Fruit fly (Drosophila melanogaster): ENCODE results near the gene CG10097.
A peak's percentile ranks its signal among the peaks of the same experiment; 100 is the strongest.

The CG10097 gene

DNA sequence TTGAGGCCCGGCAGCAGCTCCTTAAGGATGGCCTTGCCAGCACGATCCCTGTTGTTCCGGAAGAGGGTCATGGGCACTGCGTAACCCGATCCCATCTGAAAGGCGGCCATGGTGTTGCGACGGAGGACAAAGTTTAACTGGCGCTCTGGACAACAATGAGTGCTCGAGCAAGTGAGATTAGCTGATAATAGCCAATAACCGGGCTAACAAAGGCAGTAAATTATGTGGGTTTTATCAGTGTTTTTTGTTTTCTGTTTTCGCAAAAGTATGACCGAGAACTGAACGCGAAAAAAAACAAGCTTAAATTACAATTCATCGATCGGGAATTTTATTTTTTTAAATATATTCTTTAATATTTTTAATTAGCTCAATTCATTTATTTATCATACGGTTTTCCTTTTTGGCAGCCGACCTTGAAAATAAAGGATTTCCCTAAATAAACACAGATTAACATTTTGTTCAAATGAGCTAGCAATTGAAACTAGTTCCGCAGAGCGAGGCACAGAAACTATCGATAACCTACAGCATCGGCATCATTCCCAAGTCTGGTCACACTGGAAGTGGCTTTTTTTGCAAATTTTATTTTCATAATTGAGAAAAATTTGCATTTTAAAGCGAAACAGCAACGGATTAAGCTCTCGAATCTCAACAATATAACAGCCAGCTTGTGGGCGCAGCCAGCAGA is 17.6 kb upstream of the CG10097 start, which contains the start of the genes Dip-C and pps (continued):
- no peak for TF ChIP-seq btn (GFP tag; optimal IDR thresholded peaks at IDR 0.05)
- no peak for TF ChIP-seq eyg (GFP tag; optimal IDR thresholded peaks at IDR 0.05)
- TF ChIP-seq ranshi (GFP tag; IDR thresholded peaks at IDR 0.05), result no peak
- no peak for TF ChIP-seq CG16863 (GFP tag; optimal IDR thresholded peaks at IDR 0.05)
- peak; percentile 12 for TF ChIP-seq CG12104 (GFP tag; optimal IDR thresholded peaks at IDR 0.05)
- no peak for TF ChIP-seq ham (GFP tag; IDR thresholded peaks at IDR 0.05)
- TF ChIP-seq CG17802 (tag; optimal IDR thresholded peaks at IDR 0.05), result no peak
- no peak for TF ChIP-seq sd (tag; optimal IDR thresholded peaks at IDR 0.05)
- TF ChIP-seq CG32532 (GFP tag; IDR thresholded peaks at IDR 0.05), result no peak
- TF ChIP-seq ATbp (GFP tag; optimal IDR thresholded peaks at IDR 0.05), result no peak
- no peak for TF ChIP-seq ERR (GFP tag; optimal IDR thresholded peaks at IDR 0.05)
- no peak for TF ChIP-seq run (tag; optimal IDR thresholded peaks at IDR 0.05)
- no peak for TF ChIP-seq fd64A (GFP tag; optimal IDR thresholded peaks at IDR 0.05)
- TF ChIP-seq CG10543 (GFP tag; optimal IDR thresholded peaks at IDR 0.05), result no peak
- no peak for TF ChIP-seq CG2875 (GFP tag; optimal IDR thresholded peaks at IDR 0.05)
- TF ChIP-seq Med (GFP tag), result peak; percentile 44
- TF ChIP-seq tx (GFP tag; optimal IDR thresholded peaks at IDR 0.05), result no peak
- TF ChIP-seq dati (GFP tag; IDR thresholded peaks at IDR 0.05), result no peak
- TF ChIP-seq bab2 (GFP tag; optimal IDR thresholded peaks at IDR 0.05), result no peak
- TF ChIP-seq usp (GFP tag; optimal IDR thresholded peaks at IDR 0.05), result no peak
- TF ChIP-seq Deaf1 (tag; optimal IDR thresholded peaks at IDR 0.05), result no peak
- no peak for TF ChIP-seq maf-S (GFP tag; optimal IDR thresholded peaks at IDR 0.05)
- no peak for TF ChIP-seq Aef1 (GFP tag; IDR thresholded peaks at IDR 0.05)
- no peak for TF ChIP-seq Hr39 (optimal IDR thresholded peaks at IDR 0.05)
- TF ChIP-seq H2.0 (GFP tag; IDR thresholded peaks at IDR 0.05), result no peak
- no peak for TF ChIP-seq ara (GFP tag; IDR thresholded peaks at IDR 0.05)
- TF ChIP-seq CG10959 (GFP tag; IDR thresholded peaks at IDR 0.05), result no peak
- no peak for TF ChIP-seq cad (GFP tag; optimal IDR thresholded peaks at IDR 0.05)
- TF ChIP-seq pho (GFP tag; optimal IDR thresholded peaks at IDR 0.05), result no peak
- TF ChIP-seq Bteb2 (GFP tag; optimal IDR thresholded peaks at IDR 0.05), result no peak
- no peak for TF ChIP-seq Hr3 (GFP tag; optimal IDR thresholded peaks at IDR 0.05)
- TF ChIP-seq gsb (GFP tag; IDR thresholded peaks at IDR 0.05), result no peak
- no peak for TF ChIP-seq gcm2 (GFP tag; optimal IDR thresholded peaks at IDR 0.05)
- no peak for TF ChIP-seq CG12071 (GFP tag; optimal IDR thresholded peaks at IDR 0.05)
- TF ChIP-seq CG14860 (GFP tag; IDR thresholded peaks at IDR 0.05; ENCODE audit: partially characterized antibody), result peak; percentile 35; the same call in 1 of the 3 replicates
- TF ChIP-seq CG17385 (GFP tag; optimal IDR thresholded peaks at IDR 0.05), result no peak
- no peak for TF ChIP-seq CG17612 (GFP tag; IDR thresholded peaks at IDR 0.05)
- no peak for TF ChIP-seq CG30403 (GFP tag; optimal IDR thresholded peaks at IDR 0.05)
- TF ChIP-seq CG17186 (GFP tag; optimal IDR thresholded peaks at IDR 0.05), result no peak
- TF ChIP-seq Hand (GFP tag; optimal IDR thresholded peaks at IDR 0.05), result no peak
- no peak for TF ChIP-seq vfl (GFP tag; optimal IDR thresholded peaks at IDR 0.05)
- peak; percentile 70 for TF ChIP-seq CG16813 (GFP tag; IDR thresholded peaks at IDR 0.05; ENCODE audit: partially characterized antibody)
- no peak for TF ChIP-seq CG9215 (GFP tag; IDR thresholded peaks at IDR 0.05)
- TF ChIP-seq CG11093 (GFP tag; IDR thresholded peaks at IDR 0.05), result no peak
- peak; percentile 76 for TF ChIP-seq knrl (GFP tag; IDR thresholded peaks at IDR 0.05; ENCODE audit: partially characterized antibody)
- TF ChIP-seq pfk (GFP tag; optimal IDR thresholded peaks at IDR 0.05), result no peak
- no peak for TF ChIP-seq CG13775 (GFP tag; optimal IDR thresholded peaks at IDR 0.05)
- TF ChIP-seq CG11398 (GFP tag; optimal IDR thresholded peaks at IDR 0.05), result no peak
- no peak for TF ChIP-seq CG11085 (GFP tag; IDR thresholded peaks at IDR 0.05)
- TF ChIP-seq stc (GFP tag; IDR thresholded peaks at IDR 0.05), result no peak
- TF ChIP-seq CG3838 (GFP tag; optimal IDR thresholded peaks at IDR 0.05), result no peak
- TF ChIP-seq CG11504 (tag; optimal IDR thresholded peaks at IDR 0.05), result no peak
